Worm (Caenorhabditis elegans): Measurements from ENCODE around the gene T05A8.8.

Gene T05A8.8

ce11 chrII:2785787-2786186 is 49.3 kb downstream of the T05A8.8 start:
- TF ChIP-seq nhr-10 (tag; optimal IDR thresholded peaks at IDR 0.05) = no peak
- no peak for TF ChIP-seq nhr-129 (tag; optimal IDR thresholded peaks at IDR 0.05)
- TF ChIP-seq blmp-1 (tag; optimal IDR thresholded peaks at IDR 0.05; ENCODE audit: insufficient read depth) = no peak
- no peak for TF ChIP-seq nhr-23 (tag; optimal IDR thresholded peaks at IDR 0.05)
- no peak for TF ChIP-seq ceh-16 (tag; optimal IDR thresholded peaks at IDR 0.05)
- no peak for TF ChIP-seq ztf-11 (tag; optimal IDR thresholded peaks at IDR 0.05)
- no peak for TF ChIP-seq elt-3 (tag; optimal IDR thresholded peaks at IDR 0.05)
- TF ChIP-seq nhr-12 (tag; optimal IDR thresholded peaks at IDR 0.05) = no peak
- TF ChIP-seq lsy-2 (tag; optimal IDR thresholded peaks at IDR 0.05) = no peak
- no peak for TF ChIP-seq mbf-1 (tag; optimal IDR thresholded peaks at IDR 0.05)
- no peak for TF ChIP-seq F13H6.1 (tag; optimal IDR thresholded peaks at IDR 0.05)
- TF ChIP-seq ceh-82 (tag; optimal IDR thresholded peaks at IDR 0.05) = no peak
- no peak for TF ChIP-seq zag-1 (tag; optimal IDR thresholded peaks at IDR 0.05)
- no peak for TF ChIP-seq unc-55 (GFP tag; optimal IDR thresholded peaks at IDR 0.05)
- no peak for TF ChIP-seq fos-1 (tag; optimal IDR thresholded peaks at IDR 0.05)
- no peak for TF ChIP-seq alr-1 (tag; optimal IDR thresholded peaks at IDR 0.05)
- TF ChIP-seq skn-1 (tag; optimal IDR thresholded peaks at IDR 0.05) = no peak
- TF ChIP-seq unc-39 (tag; optimal IDR thresholded peaks at IDR 0.05) = no peak
- TF ChIP-seq sma-3 (GFP tag; optimal IDR thresholded peaks at IDR 0.05) = no peak
- no peak for TF ChIP-seq nhr-21 (tag; optimal IDR thresholded peaks at IDR 0.05)

ce11 chrII:2787031-2787512 is 50.6 kb downstream of the T05A8.8 start, which contains the start of the genes F08D12.12 and srpa-72:
F08D12.12 (minus strand) TSS chrII:2787081.
srpa-72 (plus strand) TSS chrII:2787481.
- peak; percentile 57 for TF ChIP-seq unc-55 (GFP tag; optimal IDR thresholded peaks at IDR 0.05)
- TF ChIP-seq C34F6.9 (tag; optimal IDR thresholded peaks at IDR 0.05) = peak; percentile 33
- peak; percentile 24 to 60 for TF ChIP-seq lsy-2 (tag; optimal IDR thresholded peaks at IDR 0.05)
- peak; percentile 7 for TF ChIP-seq mab-5 (tag; optimal IDR thresholded peaks at IDR 0.05)
- TF ChIP-seq ZK546.5 (tag; optimal IDR thresholded peaks at IDR 0.05) = no peak
- peak; percentile 0 for TF ChIP-seq lin-11 (tag; optimal IDR thresholded peaks at IDR 0.05)
- no peak for TF ChIP-seq unc-39 (tag; optimal IDR thresholded peaks at IDR 0.05)
- TF ChIP-seq sma-3 (GFP tag; optimal IDR thresholded peaks at IDR 0.05) = peak; percentile 29
- TF ChIP-seq mdl-1 (tag; optimal IDR thresholded peaks at IDR 0.05) = peak in 1 of 2 experiments; percentile 39
- peak; percentile 24 for TF ChIP-seq F13H6.1 (tag; optimal IDR thresholded peaks at IDR 0.05)
- peak; percentile 41 for TF ChIP-seq nhr-129 (tag; optimal IDR thresholded peaks at IDR 0.05)
- no peak for TF ChIP-seq ztf-1 (GFP tag; conservative IDR thresholded peaks at IDR 0.05)

Measured in whole organism, L2 larva.